Worm (Caenorhabditis elegans) whole organism, mixed stage, embryonic: ENCODE results near the gene F18C5.10.
A peak's percentile ranks its signal among the peaks of the same experiment; 100 is the strongest.

Source experiments
- M03D4.4 ChIP-seq: sonication (generic microtip); optimal IDR thresholded peaks from 2 replicates; lab custom pipeline; 2017; ENCODE audit warnings: mild to moderate bottlenecking, missing genetic modification characterization, missing compliant biosample characterization
- bed-3 ChIP-seq: fragments of 200-800 bp; sonication (Bioruptor generic); optimal IDR thresholded peaks from 3 replicates; lab custom pipeline; 2018; ENCODE audit warnings: mild to moderate bottlenecking, missing genetic modification characterization, moderate library complexity, missing compliant biosample characterization
- blmp-1 ChIP-seq: fragments of 150-350 bp; optimal IDR thresholded peaks from 2 replicates; lab custom pipeline; 2014; ENCODE audit warnings: missing biosample characterization, missing genetic modification characterization
- ceh-39 ChIP-seq: fragments of 150-350 bp; optimal IDR thresholded peaks from 2 replicates; lab custom pipeline; 2014; ENCODE audit warnings: missing biosample characterization, missing genetic modification characterization
- ceh-43 ChIP-seq: fragments of 200-800 bp; sonication (Bioruptor generic); optimal IDR thresholded peaks from 2 replicates; lab custom pipeline; 2018; ENCODE audit warnings: mild to moderate bottlenecking, missing genetic modification characterization, moderate library complexity, missing compliant biosample characterization
- ceh-83 ChIP-seq: fragments of 200-800 bp; sonication (Bioruptor generic); optimal IDR thresholded peaks from 2 replicates; lab custom pipeline; 2018; ENCODE audit warnings: mild to moderate bottlenecking, missing genetic modification characterization, missing compliant biosample characterization
- ces-1 ChIP-seq: fragments of 150-350 bp; optimal IDR thresholded peaks from 2 replicates; lab custom pipeline; 2014; ENCODE audit warnings: missing biosample characterization, missing genetic modification reagents, missing genetic modification characterization
- cnd-1 ChIP-seq: fragments of 200-800 bp; sonication (Bioruptor generic); optimal IDR thresholded peaks from 2 replicates; lab custom pipeline; 2018; ENCODE audit warnings: mild to moderate bottlenecking, missing genetic modification characterization, missing compliant biosample characterization
- drap-1 ChIP-seq: fragments of 200-800 bp; sonication (Bioruptor generic); optimal IDR thresholded peaks from 3 replicates; lab custom pipeline; 2018; ENCODE audit warnings: mild to moderate bottlenecking, missing genetic modification characterization, missing compliant biosample characterization
- elt-1 ChIP-seq: sonication (generic microtip); optimal IDR thresholded peaks from 2 replicates; lab custom pipeline; 2017; ENCODE audit warnings: missing genetic modification characterization, mild to moderate bottlenecking, missing compliant biosample characterization, antibody characterized with exemption, moderate library complexity, borderline replicate concordance; ENCODE audit not compliant: insufficient read depth
- elt-3 ChIP-seq: fragments of 150-350 bp; optimal IDR thresholded peaks from 2 replicates; lab custom pipeline; 2014; ENCODE audit warnings: missing biosample characterization, missing genetic modification characterization
- flh-1 ChIP-seq: fragments of 200-800 bp; sonication (Bioruptor generic); optimal IDR thresholded peaks from 2 replicates; lab custom pipeline; 2018; ENCODE audit warnings: mild to moderate bottlenecking, missing genetic modification characterization, moderate library complexity, missing compliant biosample characterization
- ham-2 ChIP-seq: fragments of 200-800 bp; sonication (Bioruptor generic); optimal IDR thresholded peaks from 2 replicates; lab custom pipeline; 2018; ENCODE audit warnings: mild to moderate bottlenecking, missing genetic modification characterization, missing compliant biosample characterization
- hlh-1 ChIP-seq: fragments of 150-350 bp; optimal IDR thresholded peaks from 2 replicates; lab custom pipeline; 2014; ENCODE audit warnings: missing biosample characterization, missing genetic modification reagents, missing genetic modification characterization
- lin-13 ChIP-seq: fragments of 150-350 bp; optimal IDR thresholded peaks from 2 replicates; lab custom pipeline; 2014; ENCODE audit warnings: missing biosample characterization, missing genetic modification characterization
- lin-32 ChIP-seq: fragments of 200-800 bp; sonication (Bioruptor generic); optimal IDR thresholded peaks from 2 replicates; lab custom pipeline; 2018; ENCODE audit warnings: mild to moderate bottlenecking, missing genetic modification characterization, missing compliant biosample characterization
- lsy-2 ChIP-seq: fragments of 150-350 bp; optimal IDR thresholded peaks from 2 replicates; lab custom pipeline; 2014; ENCODE audit warnings: missing biosample characterization, missing genetic modification characterization
- mab-5 ChIP-seq: fragments of 150-350 bp; optimal IDR thresholded peaks from 2 replicates; lab custom pipeline; 2014; ENCODE audit warnings: missing biosample characterization, missing genetic modification characterization
- mep-1 ChIP-seq: fragments of 150-350 bp; optimal IDR thresholded peaks from 2 replicates; lab custom pipeline; 2017; ENCODE audit warnings: missing biosample characterization, missing genetic modification reagents, missing genetic modification characterization, inconsistent platforms
- mls-2 ChIP-seq: sonication (generic microtip); optimal IDR thresholded peaks from 2 replicates; lab custom pipeline; 2016; ENCODE audit warnings: mild to moderate bottlenecking, missing genetic modification characterization, moderate library complexity, missing compliant biosample characterization
- nhr-12 ChIP-seq: fragments of 150-350 bp; optimal IDR thresholded peaks from 2 replicates; lab custom pipeline; 2014; ENCODE audit warnings: missing biosample characterization, missing genetic modification characterization
- nhr-237 ChIP-seq: fragments of 150-350 bp; optimal IDR thresholded peaks from 2 replicates; lab custom pipeline; 2014; ENCODE audit warnings: missing biosample characterization, missing genetic modification characterization
- nhr-28 ChIP-seq: fragments of 150-350 bp; optimal IDR thresholded peaks from 2 replicates; lab custom pipeline; 2014; ENCODE audit warnings: missing biosample characterization, missing genetic modification characterization
- nhr-76 ChIP-seq: sonication (generic microtip); optimal IDR thresholded peaks from 2 replicates; lab custom pipeline; 2017; ENCODE audit warnings: missing biosample characterization, missing genetic modification characterization
- pha-4 ChIP-seq: fragments of 150-350 bp; optimal IDR thresholded peaks from 2 replicates; lab custom pipeline; 2018; ENCODE audit warnings: missing biosample characterization, missing genetic modification reagents, missing genetic modification characterization
- sem-2 ChIP-seq: fragments of 200-800 bp; sonication (Bioruptor generic); optimal IDR thresholded peaks from 2 replicates; lab custom pipeline; 2018; ENCODE audit warnings: mild to moderate bottlenecking, missing genetic modification characterization, missing compliant biosample characterization
- snpc-4 ChIP-seq: fragments of 150-350 bp; optimal IDR thresholded peaks from 2 replicates; lab custom pipeline; 2014; ENCODE audit warnings: missing biosample characterization, missing genetic modification characterization
- sptf-1 ChIP-seq: sonication (generic microtip); optimal IDR thresholded peaks from 2 replicates; lab custom pipeline; 2017; ENCODE audit warnings: mild to moderate bottlenecking, missing genetic modification characterization, moderate library complexity, missing compliant biosample characterization
- tbx-8 ChIP-seq: fragments of 200-800 bp; sonication (Bioruptor generic); optimal IDR thresholded peaks from 2 replicates; lab custom pipeline; 2018; ENCODE audit warnings: mild to moderate bottlenecking, missing genetic modification characterization, moderate library complexity, missing compliant biosample characterization
- unc-120 ChIP-seq: sonication (generic microtip); optimal IDR thresholded peaks from 2 replicates; lab custom pipeline; 2017; ENCODE audit warnings: missing genetic modification characterization, missing compliant biosample characterization; ENCODE audit not compliant: poor library complexity, severe bottlenecking
- unc-39 ChIP-seq: fragments of 150-350 bp; optimal IDR thresholded peaks from 2 replicates; lab custom pipeline; 2014; ENCODE audit warnings: missing biosample characterization, missing genetic modification characterization
- unc-62 ChIP-seq: fragments of 150-350 bp; optimal IDR thresholded peaks from 2 replicates; lab custom pipeline; 2014; ENCODE audit warnings: missing biosample characterization, missing genetic modification reagents, missing genetic modification characterization
- zip-8 ChIP-seq: fragments of 150-350 bp; optimal IDR thresholded peaks from 2 replicates; lab custom pipeline; 2014; ENCODE audit warnings: missing biosample characterization, missing genetic modification characterization
- ztf-11 ChIP-seq: fragments of 150-350 bp; optimal IDR thresholded peaks from 2 replicates; lab custom pipeline; 2014; ENCODE audit warnings: missing biosample characterization, missing genetic modification characterization

Gene F18C5.10

ce11 chrII:6561300-6561699 is at the start of gene F18C5.10:
TSS of gene F18C5.10 (minus strand) at chrII:6561444.
- no peak for TF ChIP-seq tbx-8 (GFP tag; lab: Kevin White, UChicago)
- TF ChIP-seq sptf-1 (tag; lab: Kevin White, UChicago): no peak
- TF ChIP-seq drap-1 (GFP tag; lab: Kevin White, UChicago): no peak
- no peak for TF ChIP-seq elt-1 (tag; lab: Kevin White, UChicago)
- no peak for TF ChIP-seq hlh-1 (tag; lab: Kevin White, UChicago)
- no peak for TF ChIP-seq nhr-12
- TF ChIP-seq unc-62 (GFP tag; lab: Kevin White, UChicago): no peak
- TF ChIP-seq mab-5 (tag; lab: Kevin White, UChicago): no peak
- TF ChIP-seq bed-3 (GFP tag; lab: Kevin White, UChicago): no peak
- TF ChIP-seq mep-1: no peak
- no peak for TF ChIP-seq pha-4 (tag; lab: Kevin White, UChicago)

ce11 chrII:6610262-6610661 is 49.0 kb upstream of the F18C5.10 start:
- TF ChIP-seq zip-8 (tag; lab: Kevin White, UChicago): no peak
- peak; percentile 4 for TF ChIP-seq elt-1 (tag; lab: Kevin White, UChicago)

ce11 chrII:6609315-6609842 is 48.1 kb upstream of the F18C5.10 start, which contains the start of gene epg-5:
TSS of gene epg-5 (minus strand) at chrII:6609365.
- TF ChIP-seq unc-120 (tag; lab: Kevin White, UChicago): peak; percentile 67
- no peak for TF ChIP-seq nhr-237 (tag; lab: Kevin White, UChicago)
- no peak for TF ChIP-seq unc-39 (tag; lab: Kevin White, UChicago)
- no peak for TF ChIP-seq cnd-1 (tag; lab: Kevin White, UChicago)
- no peak for TF ChIP-seq ceh-83
- no peak for TF ChIP-seq pha-4 (tag; lab: Kevin White, UChicago)
- TF ChIP-seq flh-1 (GFP tag; lab: Kevin White, UChicago): no peak

ce11 chrII:6608626-6609025 is 47.4 kb upstream of the F18C5.10 start:
- TF ChIP-seq ceh-83: no peak
- no peak for TF ChIP-seq unc-39 (tag; lab: Kevin White, UChicago)
- TF ChIP-seq M03D4.4 (tag; lab: Kevin White, UChicago): no peak
- no peak for TF ChIP-seq hlh-1 (tag; lab: Kevin White, UChicago)
- TF ChIP-seq bed-3 (GFP tag; lab: Kevin White, UChicago): no peak
- TF ChIP-seq nhr-12: no peak

ce11 chrII:6600973-6601372 is 39.7 kb upstream of the F18C5.10 start, which contains the start of gene vps-33.2:
TSS of gene vps-33.2 (plus strand) at chrII:6601216.
- TF ChIP-seq ceh-39 (tag; lab: Kevin White, UChicago) (peak; percentile 19), snpc-4 (tag; lab: Kevin White, UChicago) (no peak), mls-2 (tag; lab: Kevin White, UChicago) (no peak), nhr-76 (tag; lab: Kevin White, UChicago) (no peak), lin-32 (GFP tag; lab: Kevin White, UChicago) (no peak), drap-1 (GFP tag; lab: Kevin White, UChicago) (no peak), ham-2 (GFP tag; lab: Kevin White, UChicago) (peak; percentile 79), hlh-1 (tag; lab: Kevin White, UChicago) (no peak), lin-13 (peak; percentile 6), M03D4.4 (tag; lab: Kevin White, UChicago) (no peak), elt-1 (tag; lab: Kevin White, UChicago) (no peak), cnd-1 (tag; lab: Kevin White, UChicago) (peak; percentile 29), pha-4 (tag; lab: Kevin White, UChicago) (peak; percentile 42)

- TF ChIP-seq sem-2 (GFP tag; lab: Kevin White, UChicago) (no peak), mab-5 (tag; lab: Kevin White, UChicago) (no peak), ces-1 (GFP tag; lab: Kevin White, UChicago) (no peak), elt-3 (tag; lab: Kevin White, UChicago) (no peak), ceh-39 (tag; lab: Kevin White, UChicago) (no peak), lsy-2 (no peak), unc-120 (tag; lab: Kevin White, UChicago) (no peak), blmp-1 (tag; lab: Kevin White, UChicago) (no peak), tbx-8 (GFP tag; lab: Kevin White, UChicago) (no peak), ceh-43 (GFP tag; lab: Kevin White, UChicago) (no peak), mep-1 (no peak), elt-1 (tag; lab: Kevin White, UChicago) (no peak), nhr-76 (tag; lab: Kevin White, UChicago) (no peak), zip-8 (tag; lab: Kevin White, UChicago) (no peak), nhr-28 (no peak), sptf-1 (tag; lab: Kevin White, UChicago) (no peak), cnd-1 (tag; lab: Kevin White, UChicago) (no peak), ztf-11 (no peak)
Measured at ce11 chrII:6598050-6598449, 36.8 kb upstream of the F18C5.10 start, which contains the start of gene dnj-8. TSS of gene dnj-8 (minus strand) at chrII:6598080.
